Fruit fly (Drosophila melanogaster) whole organism, embryonic: ENCODE results near the gene mRRF1.
A peak's percentile ranks its signal among the peaks of the same experiment; 100 is the strongest.

Source experiments
- BEAF-32 ChIP-seq: fragments of 200-800 bp; sonication (Bioruptor generic); optimal IDR thresholded peaks from 3 replicates; lab custom pipeline; 2017; ENCODE audit warnings: missing biosample characterization, missing genetic modification characterization, mild to moderate bottlenecking, moderate library complexity, missing genetic modification reagents
- CG10321 ChIP-seq: fragments of 200-800 bp; sonication (Bioruptor generic); IDR thresholded peaks from 2 replicates; pipeline ENCODE4 v1.3.6; 2022; ENCODE audit warnings: missing biosample characterization, missing genetic modification characterization
- CG10959 ChIP-seq: fragments of 200-800 bp; sonication (Bioruptor generic); IDR thresholded peaks from 2 replicates; pipeline ENCODE4 v1.3.6; 2022; ENCODE audit warnings: missing biosample characterization, missing genetic modification characterization
- CG11085 ChIP-seq: fragments of 200-800 bp; sonication (Bioruptor generic); IDR thresholded peaks from 2 replicates; pipeline ENCODE4 v1.3.6; 2022; ENCODE audit warnings: missing biosample characterization, missing genetic modification characterization
- CG11560 ChIP-seq: fragments of 200-800 bp; sonication (Bioruptor generic); IDR thresholded peaks from 3 replicates; pipeline ENCODE4 v1.3.6; 2022; ENCODE audit warnings: missing biosample characterization, missing genetic modification characterization
- CG12299 ChIP-seq: fragments of 200-800 bp; sonication (Bioruptor generic); optimal IDR thresholded peaks from 2 replicates; lab custom pipeline; 2018; ENCODE audit warnings: missing biosample characterization, mild to moderate bottlenecking, missing genetic modification characterization
- CG12744 ChIP-seq: fragments of 200-800 bp; sonication (Bioruptor generic); optimal IDR thresholded peaks from 2 replicates; lab custom pipeline; 2016; ENCODE audit warnings: missing biosample characterization, missing genetic modification characterization
- CG18599 ChIP-seq: fragments of 200-800 bp; sonication (Bioruptor generic); optimal IDR thresholded peaks from 3 replicates; lab custom pipeline; 2017; ENCODE audit warnings: missing biosample characterization, missing genetic modification characterization, mild to moderate bottlenecking, moderate library complexity, missing genetic modification reagents
- CG2712 ChIP-seq: fragments of 200-800 bp; optimal IDR thresholded peaks from 3 replicates; lab custom pipeline; 2019; ENCODE audit warnings: missing biosample characterization, mild to moderate bottlenecking, missing genetic modification characterization, moderate library complexity
- CG3847 ChIP-seq: fragments of 200-800 bp; sonication (Bioruptor generic); IDR thresholded peaks from 2 replicates; pipeline ENCODE4 v1.3.6; 2022; ENCODE audit warnings: missing biosample characterization, missing genetic modification characterization
- CG4707 ChIP-seq: fragments of 200-800 bp; sonication (Bioruptor generic); optimal IDR thresholded peaks from 2 replicates; lab custom pipeline; 2018; ENCODE audit warnings: missing biosample characterization, mild to moderate bottlenecking, missing genetic modification characterization, moderate library complexity
- CG6272 ChIP-seq: fragments of 200-800 bp; sonication (Bioruptor generic); IDR thresholded peaks from 2 replicates; pipeline ENCODE4 v1.3.6; 2022; ENCODE audit warnings: missing biosample characterization, missing genetic modification characterization
- CG6683 ChIP-seq: fragments of 200-800 bp; sonication (Bioruptor generic); optimal IDR thresholded peaks from 2 replicates; lab custom pipeline; 2017; ENCODE audit warnings: missing biosample characterization, mild to moderate bottlenecking, missing genetic modification characterization, missing genetic modification reagents
- CG6813 ChIP-seq: fragments of 200-800 bp; sonication (Bioruptor generic); optimal IDR thresholded peaks from 2 replicates; lab custom pipeline; 2017; ENCODE audit warnings: missing biosample characterization, missing genetic modification characterization, mild to moderate bottlenecking, moderate library complexity, missing genetic modification reagents
- CG7556 ChIP-seq: fragments of 200-800 bp; sonication (Bioruptor generic); optimal IDR thresholded peaks from 2 replicates; lab custom pipeline; 2017; ENCODE audit warnings: missing biosample characterization, mild to moderate bottlenecking, missing genetic modification characterization
- CG8924 ChIP-seq: fragments of 200-800 bp; optimal IDR thresholded peaks from 3 replicates; lab custom pipeline; 2019; ENCODE audit warnings: missing biosample characterization, mild to moderate bottlenecking, missing genetic modification characterization, moderate library complexity
- D ChIP-seq, 2 experiments: fragments of 200-800 bp in 1 of 2; fragments of >200 bp in 1 of 2; sonication (Bioruptor generic) in 1 of 2; optimal IDR thresholded peaks; 2 replicates in 1 of 2; 3 replicates in 1 of 2; lab custom pipeline; 2017; ENCODE audit warnings: mild to moderate bottlenecking in 1 of 2, missing biosample characterization in 1 of 2, missing genetic modification characterization in 1 of 2, missing genetic modification reagents in 1 of 2
- Deaf1 ChIP-seq: fragments of 200-800 bp; optimal IDR thresholded peaks from 3 replicates; lab custom pipeline; 2019; ENCODE audit warnings: missing biosample characterization, mild to moderate bottlenecking, missing genetic modification characterization, moderate library complexity
- Dp ChIP-seq: fragments of 200-800 bp; sonication (Bioruptor generic); optimal IDR thresholded peaks from 2 replicates; lab custom pipeline; 2018; ENCODE audit warnings: missing biosample characterization, mild to moderate bottlenecking, missing genetic modification characterization, moderate library complexity
- E2f1 ChIP-seq: fragments of 200-800 bp; sonication (Bioruptor generic); IDR thresholded peaks from 2 replicates; pipeline ENCODE4 v1.3.6; 2022; ENCODE audit warnings: missing biosample characterization, missing genetic modification characterization
- Ets65A ChIP-seq: fragments of 200-800 bp; sonication (Bioruptor generic); peaks from one replicate; lab custom pipeline; 2016; ENCODE audit warnings: missing biosample characterization, missing genetic modification characterization
- Fer1 ChIP-seq: fragments of 200-800 bp; sonication (Bioruptor generic); optimal IDR thresholded peaks from 2 replicates; lab custom pipeline; 2017; ENCODE audit warnings: missing biosample characterization, mild to moderate bottlenecking, missing genetic modification characterization
- H2.0 ChIP-seq: fragments of 200-800 bp; sonication (Bioruptor generic); IDR thresholded peaks from 2 replicates; pipeline ENCODE4 v1.3.6; 2022; ENCODE audit warnings: missing biosample characterization, missing genetic modification characterization
- Hmx ChIP-seq: fragments of 200-800 bp; sonication (Bioruptor generic); optimal IDR thresholded peaks from 2 replicates; lab custom pipeline; 2016; ENCODE audit warnings: missing biosample characterization, missing genetic modification characterization
- Hr78 ChIP-seq, 2 experiments: fragments of 200-800 bp in 1 of 2; fragments of >200 bp in 1 of 2; sonication (Bioruptor generic) in 1 of 2; optimal IDR thresholded peaks; 2 replicates each; lab custom pipeline; 2017 to 2019; ENCODE audit warnings: missing biosample characterization in 2 of 2, missing genetic modification characterization in 2 of 2, mild to moderate bottlenecking in 1 of 2, moderate library complexity in 1 of 2
- Myb ChIP-seq: fragments of 200-800 bp; sonication (Bioruptor generic); optimal IDR thresholded peaks from 2 replicates; lab custom pipeline; 2016; ENCODE audit warnings: missing biosample characterization, missing genetic modification characterization
- NK7.1 ChIP-seq: fragments of 200-800 bp; sonication (Bioruptor generic); optimal IDR thresholded peaks from 3 replicates; lab custom pipeline; 2016; ENCODE audit warnings: missing biosample characterization, missing genetic modification characterization
- Optix ChIP-seq: fragments of 200-800 bp; sonication (Bioruptor generic); IDR thresholded peaks from 3 replicates; pipeline ENCODE4 v1.3.6; 2022; ENCODE audit warnings: missing biosample characterization, missing genetic modification characterization
- Side ChIP-seq: fragments of 200-800 bp; sonication (Bioruptor generic); optimal IDR thresholded peaks from 2 replicates; lab custom pipeline; 2016; ENCODE audit warnings: missing biosample characterization, missing genetic modification characterization
- Taf1 ChIP-seq: fragments of 200-800 bp; sonication (Bioruptor generic); IDR thresholded peaks from 2 replicates; pipeline ENCODE4 v1.3.6; 2022; ENCODE audit warnings: missing biosample characterization, missing genetic modification characterization
- Xrp1 ChIP-seq: fragments of 200-800 bp; sonication (Bioruptor generic); IDR thresholded peaks from 2 replicates; pipeline ENCODE4 v1.3.6; 2022; ENCODE audit warnings: missing biosample characterization, missing genetic modification characterization
- amos ChIP-seq: fragments of 200-800 bp; sonication (Bioruptor generic); IDR thresholded peaks from 2 replicates; pipeline ENCODE4 v1.3.6; 2022; ENCODE audit warnings: missing biosample characterization, missing genetic modification characterization; ENCODE audit not compliant: partially characterized antibody
- cas ChIP-seq: fragments of 200-800 bp; sonication (Bioruptor generic); IDR thresholded peaks from 2 replicates; pipeline ENCODE4 v1.3.6; 2022; ENCODE audit warnings: missing biosample characterization, missing genetic modification characterization
- crp ChIP-seq, 2 experiments: fragments of 200-800 bp; sonication (Bioruptor generic); optimal IDR thresholded peaks; 2 replicates in 1 of 2; 3 replicates in 1 of 2; lab custom pipeline; 2017; ENCODE audit warnings: missing biosample characterization in 2 of 2, missing genetic modification characterization in 2 of 2, mild to moderate bottlenecking in 1 of 2, moderate library complexity in 1 of 2
- dmrt99B ChIP-seq: fragments of 200-800 bp; sonication (Bioruptor generic); optimal IDR thresholded peaks from 2 replicates; lab custom pipeline; 2018; ENCODE audit warnings: missing biosample characterization, mild to moderate bottlenecking, missing genetic modification characterization, moderate library complexity
- eve ChIP-seq, 2 experiments: fragments of >200 bp; optimal IDR thresholded peaks; 2 replicates each; lab custom pipeline; 2017; ENCODE audit warnings: missing biosample characterization in 2 of 2, missing genetic modification characterization in 2 of 2
- gce ChIP-seq: fragments of 200-800 bp; sonication (Bioruptor generic); IDR thresholded peaks from 3 replicates; pipeline ENCODE4 v1.3.6; 2022; ENCODE audit warnings: missing biosample characterization, missing genetic modification characterization
- gsb-n ChIP-seq: fragments of 200-800 bp; sonication (Bioruptor generic); optimal IDR thresholded peaks from 3 replicates; lab custom pipeline; 2018; ENCODE audit warnings: missing biosample characterization, mild to moderate bottlenecking, missing genetic modification characterization
- ham ChIP-seq: fragments of 200-800 bp; sonication (Bioruptor generic); IDR thresholded peaks from 2 replicates; pipeline ENCODE4 v1.3.6; 2022; ENCODE audit warnings: missing biosample characterization, missing genetic modification characterization
- otp ChIP-seq: fragments of 200-800 bp; sonication (Bioruptor generic); IDR thresholded peaks from 3 replicates; pipeline ENCODE4, ENCODE4 v1.3.6; 2022; ENCODE audit warnings: missing biosample characterization, missing genetic modification characterization
- pb ChIP-seq: fragments of 200-800 bp; sonication (Bioruptor generic); optimal IDR thresholded peaks from 3 replicates; lab custom pipeline; 2016; ENCODE audit warnings: missing biosample characterization, missing genetic modification characterization
- peb ChIP-seq: fragments of 200-800 bp; sonication (Bioruptor generic); IDR thresholded peaks from 2 replicates; pipeline ENCODE4 v1.3.6; 2022; ENCODE audit warnings: missing biosample characterization, missing genetic modification characterization
- phol ChIP-seq: fragments of 200-800 bp; sonication (Bioruptor generic); optimal IDR thresholded peaks from 3 replicates; lab custom pipeline; 2018; ENCODE audit warnings: missing biosample characterization, mild to moderate bottlenecking, missing genetic modification characterization, moderate library complexity
- pnt ChIP-seq: fragments of 200-800 bp; sonication (Bioruptor generic); optimal IDR thresholded peaks from 3 replicates; lab custom pipeline; 2016; ENCODE audit warnings: missing biosample characterization, missing genetic modification characterization
- sd ChIP-seq: fragments of 200-800 bp; sonication (Bioruptor generic); optimal IDR thresholded peaks from 3 replicates; lab custom pipeline; 2018; ENCODE audit warnings: missing biosample characterization, mild to moderate bottlenecking, missing genetic modification characterization, moderate library complexity
- slbo ChIP-seq: fragments of 200-800 bp; sonication (Bioruptor generic); IDR thresholded peaks from 2 replicates; pipeline ENCODE4 v1.3.6; 2022; ENCODE audit warnings: missing biosample characterization, missing genetic modification characterization
- tgo ChIP-seq: fragments of 200-800 bp; sonication (Bioruptor generic); IDR thresholded peaks from 3 replicates; pipeline ENCODE4 v1.3.6; 2022; ENCODE audit warnings: missing biosample characterization, missing genetic modification characterization
- vfl ChIP-seq: fragments of 200-800 bp; sonication (Bioruptor generic); optimal IDR thresholded peaks from 2 replicates; lab custom pipeline; 2016; ENCODE audit warnings: missing biosample characterization, missing genetic modification characterization

Gene mRRF1

dm6 chr3L:9377198-9378035 lies 13.3 kb downstream of the mRRF1 start, which contains the start of gene Hsp26 (continued):
- TF ChIP-seq Deaf1 (tag; lab: Kevin White, UChicago), result peak; percentile 71
- TF ChIP-seq CG10959, result no peak; the same call in 1 of the 2 replicates
- 0 out of 2 replicates have a peak, but pooled peaks have one; percentile 23 for TF ChIP-seq CG11085
- peak; percentile 54 for TF ChIP-seq pb
- TF ChIP-seq Myb (GFP tag; lab: Kevin White, UChicago), result peak; percentile 71
- peak; percentile 87 for TF ChIP-seq CG8924 (tag; lab: Kevin White, UChicago)
- TF ChIP-seq pnt (GFP tag; lab: Kevin White, UChicago), result peak; percentile 85
- TF ChIP-seq CG12299 (tag; lab: Kevin White, UChicago), result peak; percentile 63
- TF ChIP-seq otp (GFP tag; lab: Robert Waterston, UW), result peak; percentile 75; the same call in 2 of the 3 replicates
- TF ChIP-seq CG10321 (GFP tag; lab: Robert Waterston, UW), result peak; percentile 24; the same call in 1 of the 2 replicates
- peak; percentile 83; the same call in 2 of the 3 replicates for TF ChIP-seq gce (GFP tag; lab: Robert Waterston, UW)
- TF ChIP-seq CG3847 (GFP tag; lab: Robert Waterston, UW), result peak; percentile 66
- TF ChIP-seq ham (GFP tag; lab: Robert Waterston, UW), result no peak
- TF ChIP-seq Ets65A (GFP tag; lab: Kevin White, UChicago), result peak; percentile 91
- peak; percentile 84 for TF ChIP-seq CG18599
- TF ChIP-seq Dp (GFP tag; lab: Kevin White, UChicago), result no peak
- peak in 1 of 2 experiments; percentile 64 for TF ChIP-seq Hr78 (GFP tag; optimal IDR thresholded peaks at IDR 0.05; lab: Kevin White, UChicago)
- TF ChIP-seq cas (GFP tag; lab: Robert Waterston, UW), result peak; percentile 49; the same call in 1 of the 2 replicates
- TF ChIP-seq H2.0 (GFP tag; lab: Robert Waterston, UW), result peak; percentile 79
- no peak for TF ChIP-seq eve (GFP tag; optimal IDR thresholded peaks at IDR 0.05; lab: Kevin White, UChicago)
- peak; percentile 85 for TF ChIP-seq dmrt99B (tag; lab: Kevin White, UChicago)
- TF ChIP-seq sd (tag; lab: Kevin White, UChicago), result peak; percentile 59
- peak; percentile 78 for TF ChIP-seq CG6813
- peak; percentile 46 for TF ChIP-seq CG6683 (GFP tag; lab: Kevin White, UChicago)
- TF ChIP-seq CG7556 (GFP tag; lab: Kevin White, UChicago), result peak; percentile 89
- no peak for TF ChIP-seq D (optimal IDR thresholded peaks at IDR 0.05; lab: Kevin White, UChicago)
- peak; percentile 51 for TF ChIP-seq D (GFP tag; optimal IDR thresholded peaks at IDR 0.05; lab: Kevin White, UChicago)
- TF ChIP-seq slbo, result peak; percentile 85
- TF ChIP-seq Hmx (GFP tag; lab: Kevin White, UChicago), result peak; percentile 55
- TF ChIP-seq CG11560, result 0 out of 3 replicates have a peak, but pooled peaks have one; percentile 29
- peak; percentile 39; the same call in 1 of the 2 replicates for TF ChIP-seq Taf1 (GFP tag; lab: Robert Waterston, UW)
- TF ChIP-seq CG4707 (GFP tag; lab: Kevin White, UChicago), result peak; percentile 49
- peak; percentile 84 for TF ChIP-seq gsb-n (tag; lab: Kevin White, UChicago)
- TF ChIP-seq E2f1 (GFP tag; lab: Robert Waterston, UW), result peak; percentile 86
- peak; percentile 8 to 31 for TF ChIP-seq crp (GFP tag; optimal IDR thresholded peaks at IDR 0.05; lab: Kevin White, UChicago)
- TF ChIP-seq Optix (GFP tag; lab: Robert Waterston, UW), result peak; percentile 23; the same call in 1 of the 3 replicates
- TF ChIP-seq CG6272 (GFP tag; lab: Robert Waterston, UW), result peak; percentile 55; the same call in 1 of the 2 replicates
- TF ChIP-seq CG2712 (tag; lab: Kevin White, UChicago), result peak; percentile 89
- peak; percentile 82 for TF ChIP-seq tgo (GFP tag; lab: Robert Waterston, UW)
- TF ChIP-seq BEAF-32 (GFP tag; lab: Kevin White, UChicago), result no peak
- peak; percentile 86 for TF ChIP-seq Fer1 (GFP tag; lab: Kevin White, UChicago)
- peak; percentile 72 for TF ChIP-seq peb (GFP tag; lab: Robert Waterston, UW)
- TF ChIP-seq vfl, result peak; percentile 70
- TF ChIP-seq phol (tag; lab: Kevin White, UChicago), result peak; percentile 75
- no peak for TF ChIP-seq amos (GFP tag; lab: Robert Waterston, UW)
- TF ChIP-seq CG12744 (GFP tag; lab: Kevin White, UChicago), result peak; percentile 58
- peak; percentile 90 for TF ChIP-seq Side (GFP tag; lab: Kevin White, UChicago)
- TF ChIP-seq Xrp1 (GFP tag; lab: Robert Waterston, UW), result peak; percentile 91
- TF ChIP-seq NK7.1 (GFP tag; lab: Kevin White, UChicago), result peak; percentile 70
